Worm (Caenorhabditis elegans): ENCODE measurements around the gene asp-1.

DNA sequence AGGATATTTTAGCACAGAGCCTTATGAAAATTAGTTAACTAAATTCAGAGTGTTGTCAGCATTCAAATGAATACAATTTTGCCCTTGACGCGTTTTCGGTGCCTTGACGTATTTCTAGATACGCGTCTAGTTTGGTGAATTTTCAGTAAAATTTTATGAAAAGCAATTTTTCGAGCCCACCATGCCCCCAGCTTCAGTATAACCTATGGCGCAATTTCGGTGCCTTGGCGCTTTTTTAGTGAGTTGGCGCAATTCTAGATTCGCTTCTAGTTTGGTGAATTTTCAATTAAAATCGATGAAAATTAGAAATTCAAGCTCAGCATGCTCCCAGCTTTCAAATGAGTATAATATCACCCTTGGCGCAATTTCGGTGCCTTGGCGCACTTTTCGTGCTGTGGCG is 37.3 kb downstream of the asp-1 start:
- no peak for TF ChIP-seq elt-1 (tag; optimal IDR thresholded peaks at IDR 0.05; ENCODE audit: borderline replicate concordance, insufficient read depth)
- TF ChIP-seq ceh-83 (GFP tag; optimal IDR thresholded peaks at IDR 0.05) = no peak
- no peak for TF ChIP-seq ztf-11 (tag; optimal IDR thresholded peaks at IDR 0.05)
- no peak for TF ChIP-seq mep-1 (tag; optimal IDR thresholded peaks at IDR 0.05)
- TF ChIP-seq ces-1 (GFP tag; optimal IDR thresholded peaks at IDR 0.05) = no peak
- TF ChIP-seq lsy-2 (tag; optimal IDR thresholded peaks at IDR 0.05) = no peak
- no peak for TF ChIP-seq elt-3 (tag; optimal IDR thresholded peaks at IDR 0.05)
- TF ChIP-seq nhr-12 (tag; optimal IDR thresholded peaks at IDR 0.05) = no peak
- TF ChIP-seq unc-62 (GFP tag; optimal IDR thresholded peaks at IDR 0.05) = no peak
- no peak for TF ChIP-seq nhr-76 (tag; optimal IDR thresholded peaks at IDR 0.05)
- no peak for TF ChIP-seq snpc-4 (tag; optimal IDR thresholded peaks at IDR 0.05)
- no peak for TF ChIP-seq nhr-237 (tag; optimal IDR thresholded peaks at IDR 0.05)
- TF ChIP-seq blmp-1 (tag; optimal IDR thresholded peaks at IDR 0.05) = no peak
- TF ChIP-seq mab-5 (tag; optimal IDR thresholded peaks at IDR 0.05) = no peak
